Worm (Caenorhabditis elegans) whole organism, L2 larva: ENCODE data around the gene str-171.

Experiments
- alr-1 ChIP-seq: fragments of 150-350 bp; optimal IDR thresholded peaks from 2 replicates; lab custom pipeline; 2014; ENCODE audit warnings: missing biosample characterization, missing genetic modification characterization
- ceh-82 ChIP-seq: fragments of 150-350 bp; optimal IDR thresholded peaks from 2 replicates; lab custom pipeline; 2014; ENCODE audit warnings: missing biosample characterization, missing genetic modification characterization
- nhr-25 ChIP-seq: fragments of 150-350 bp; sonication (generic microtip); optimal IDR thresholded peaks from 3 replicates; lab custom pipeline; 2014; ENCODE audit warnings: missing biosample characterization, missing genetic modification characterization
- sma-3 ChIP-seq: sonication (generic microtip); optimal IDR thresholded peaks from 2 replicates; lab custom pipeline; 2016; ENCODE audit warnings: missing genetic modification reagents, missing genetic modification characterization, missing compliant biosample characterization
- snpc-4 ChIP-seq: fragments of 150-350 bp; optimal IDR thresholded peaks from 2 replicates; lab custom pipeline; 2014; ENCODE audit warnings: missing biosample characterization, missing genetic modification characterization
- unc-62 ChIP-seq: fragments of 150-350 bp; optimal IDR thresholded peaks from 2 replicates; lab custom pipeline; 2014; ENCODE audit warnings: missing biosample characterization, missing genetic modification reagents, missing genetic modification characterization
- ztf-4 ChIP-seq: fragments of 150-350 bp; optimal IDR thresholded peaks from 2 replicates; lab custom pipeline; 2014; ENCODE audit warnings: missing biosample characterization, missing genetic modification characterization

DNA sequence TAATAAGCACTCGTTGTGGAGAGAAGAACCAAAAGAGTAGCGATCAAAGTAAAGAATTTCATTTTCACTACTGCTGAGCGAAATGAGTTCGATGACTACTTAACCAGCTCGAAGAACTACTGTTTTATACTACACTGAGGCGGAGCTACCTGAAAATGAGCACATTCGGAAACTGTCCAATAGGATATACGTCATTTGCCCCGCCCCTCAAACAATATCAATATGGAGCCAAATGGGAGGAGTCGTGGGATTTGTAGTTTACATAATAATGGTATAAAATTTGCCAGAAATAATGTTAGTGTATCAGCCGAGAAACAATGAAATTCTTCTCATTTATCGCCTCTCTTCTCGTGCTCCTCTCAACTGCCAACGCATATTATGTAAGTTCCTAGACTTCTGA, 42.9 kb downstream of the str-171 start, which contains the start of the genes C01G10.5 and C01G10.4:
- TF ChIP-seq ceh-82 (tag; lab: Kevin White, UChicago) (no peak), snpc-4 (tag; lab: Kevin White, UChicago) (no peak), sma-3 (no peak), unc-62 (GFP tag; lab: Kevin White, UChicago) (no peak), nhr-25 (no peak), ztf-4 (tag; lab: Kevin White, UChicago) (no peak), alr-1 (no peak)
